Worm (Caenorhabditis elegans) whole organism, L1 larva: ENCODE data around the gene fkh-3.

Experiments used
- C04F5.9 ChIP-seq: sonication (generic microtip); optimal IDR thresholded peaks from 2 replicates; lab custom pipeline; 2016; ENCODE audit warnings: missing genetic modification characterization, missing compliant biosample characterization
- C16A3.4 ChIP-seq: fragments of 150-350 bp; optimal IDR thresholded peaks from 2 replicates; lab custom pipeline; 2014; ENCODE audit warnings: missing biosample characterization, missing genetic modification characterization
- Y116A8C.19 ChIP-seq: sonication (generic microtip); optimal IDR thresholded peaks from 2 replicates; lab custom pipeline; 2016; ENCODE audit warnings: missing compliant biosample characterization, missing genetic modification characterization, borderline replicate concordance
- ceh-8 ChIP-seq: fragments of 200-800 bp; sonication (Bioruptor generic); optimal IDR thresholded peaks from 2 replicates; lab custom pipeline; 2018; ENCODE audit warnings: mild to moderate bottlenecking, missing genetic modification characterization, moderate library complexity, missing compliant biosample characterization
- ceh-82 ChIP-seq, 3 experiments: fragments of 150-350 bp in 1 of 3; sonication (generic microtip) in 2 of 3; optimal IDR thresholded peaks; 2 replicates each; lab custom pipeline; 2014 to 2017; ENCODE audit warnings: missing biosample characterization in 3 of 3, missing genetic modification characterization in 3 of 3
- ceh-88 ChIP-seq: fragments of 200-800 bp; sonication (Bioruptor generic); IDR thresholded peaks from 2 replicates; pipeline ENCODE4 v1.3.6; 2022; ENCODE audit warnings: missing genetic modification characterization, missing compliant biosample characterization
- dpl-1 ChIP-seq, 3 experiments: fragments of 150-350 bp in 2 of 3; sonication (generic microtip) in 1 of 3; optimal IDR thresholded peaks; 2 replicates each; lab custom pipeline; 2014 to 2017; ENCODE audit warnings: missing biosample characterization in 3 of 3, missing genetic modification characterization in 3 of 3, missing genetic modification reagents in 3 of 3
- dsc-1 ChIP-seq: sonication (generic microtip); optimal IDR thresholded peaks from 2 replicates; lab custom pipeline; 2016; ENCODE audit warnings: mild to moderate bottlenecking, missing genetic modification characterization, missing compliant biosample characterization
- efl-1 ChIP-seq, 4 experiments: fragments of 150-350 bp; optimal IDR thresholded peaks in 3 of 4; peaks in 1 of 4; 1 replicate in 1 of 4; 2 replicates in 3 of 4; lab custom pipeline; 2014; ENCODE audit warnings: missing biosample characterization in 2 of 4, missing genetic modification characterization in 2 of 4, missing genetic modification reagents in 2 of 4
- efl-3 ChIP-seq: fragments of 200-800 bp; sonication (Bioruptor generic); optimal IDR thresholded peaks from 2 replicates; lab custom pipeline; 2018; ENCODE audit warnings: mild to moderate bottlenecking, missing genetic modification characterization, missing compliant biosample characterization
- egl-13 ChIP-seq: sonication (generic microtip); optimal IDR thresholded peaks from 2 replicates; lab custom pipeline; 2016; ENCODE audit warnings: missing genotype, missing genetic modification reagents, missing genetic modification characterization, missing compliant biosample characterization
- elt-2 ChIP-seq: sonication (generic microtip); optimal IDR thresholded peaks from 2 replicates; lab custom pipeline; 2016; ENCODE audit warnings: missing genetic modification characterization, mild to moderate bottlenecking, inconsistent platforms, missing compliant biosample characterization, missing genetic modification reagents
- elt-3 ChIP-seq, 6 experiments: fragments of 150-350 bp in 1 of 6; sonication (generic microtip); optimal IDR thresholded peaks; 2 replicates each; lab custom pipeline; 2017 to 2018; ENCODE audit warnings: missing biosample characterization in 6 of 6, missing genetic modification characterization in 6 of 6, inconsistent platforms in 1 of 6
- fkh-10 ChIP-seq: sonication (generic microtip); optimal IDR thresholded peaks from 2 replicates; lab custom pipeline; 2017; ENCODE audit warnings: missing biosample characterization, missing genetic modification reagents, missing genetic modification characterization
- fkh-8 ChIP-seq: sonication (generic microtip); optimal IDR thresholded peaks from 2 replicates; lab custom pipeline; 2016; ENCODE audit warnings: mild to moderate bottlenecking, missing genetic modification characterization, missing compliant biosample characterization
- fos-1 ChIP-seq: fragments of 150-350 bp; optimal IDR thresholded peaks from 2 replicates; lab custom pipeline; 2014; ENCODE audit warnings: missing biosample characterization, missing genetic modification characterization
- grh-1 ChIP-seq: fragments of 200-800 bp; sonication (Bioruptor generic); IDR thresholded peaks from 2 replicates; pipeline ENCODE4 v1.3.6; 2022; ENCODE audit warnings: missing genetic modification reagents, missing genetic modification characterization, missing compliant biosample characterization
- hlh-4 ChIP-seq: sonication (generic microtip); optimal IDR thresholded peaks from 2 replicates; lab custom pipeline; 2016; ENCODE audit warnings: mild to moderate bottlenecking, missing genetic modification characterization, missing compliant biosample characterization
- isw-1 ChIP-seq: fragments of 200-800 bp; sonication (Bioruptor generic); IDR thresholded peaks from 2 replicates; pipeline ENCODE4 v1.3.6; 2022; ENCODE audit warnings: missing genetic modification characterization, missing compliant biosample characterization
- jun-1 ChIP-seq: fragments of 150-350 bp; optimal IDR thresholded peaks from 2 replicates; lab custom pipeline; 2014; ENCODE audit warnings: missing biosample characterization, missing genetic modification reagents, missing genetic modification characterization
- lin-14 ChIP-seq: fragments of 200-800 bp; sonication (Bioruptor generic); optimal IDR thresholded peaks from 2 replicates; lab custom pipeline; 2018; ENCODE audit warnings: mild to moderate bottlenecking, missing genetic modification characterization, moderate library complexity, missing compliant biosample characterization
- lin-15B ChIP-seq: fragments of 150-350 bp; sonication (generic microtip); optimal IDR thresholded peaks from 3 replicates; lab custom pipeline; 2014; ENCODE audit warnings: missing biosample characterization, missing genetic modification characterization
- lsy-2 ChIP-seq, 2 experiments: fragments of 150-350 bp; optimal IDR thresholded peaks; 2 replicates each; lab custom pipeline; 2014; ENCODE audit warnings: missing biosample characterization in 2 of 2, missing genetic modification characterization in 2 of 2
- mdl-1 ChIP-seq, 2 experiments: fragments of 150-350 bp; optimal IDR thresholded peaks; 2 replicates each; lab custom pipeline; 2014 to 2017; ENCODE audit warnings: missing biosample characterization in 2 of 2, missing genetic modification characterization in 2 of 2, inconsistent platforms in 1 of 2
- nhr-76 ChIP-seq: sonication (generic microtip); optimal IDR thresholded peaks from 2 replicates; lab custom pipeline; 2017; ENCODE audit warnings: missing biosample characterization, missing genetic modification characterization
- nhr-84 ChIP-seq: sonication (generic microtip); optimal IDR thresholded peaks from 2 replicates; lab custom pipeline; 2017; ENCODE audit warnings: missing biosample characterization, missing genetic modification characterization
- nhr-85 ChIP-seq: sonication (generic microtip); peaks from one replicate; lab custom pipeline; 2016; ENCODE audit warnings: missing genetic modification characterization, inconsistent platforms, missing compliant biosample characterization
- nhr-90 ChIP-seq: sonication (generic microtip); optimal IDR thresholded peaks from 2 replicates; lab custom pipeline; 2016; ENCODE audit warnings: mild to moderate bottlenecking, missing genetic modification characterization, missing compliant biosample characterization; ENCODE audit not compliant: poor library complexity
- pag-3 ChIP-seq: sonication (generic microtip); optimal IDR thresholded peaks from 2 replicates; lab custom pipeline; 2017; ENCODE audit warnings: missing genetic modification characterization, mild to moderate bottlenecking, missing compliant biosample characterization, antibody characterized with exemption, borderline replicate concordance; ENCODE audit not compliant: insufficient read depth
- rnt-1 ChIP-seq: sonication (generic microtip); optimal IDR thresholded peaks from 2 replicates; lab custom pipeline; 2016; ENCODE audit warnings: mild to moderate bottlenecking, missing genetic modification characterization, moderate library complexity, missing compliant biosample characterization
- snpc-4 ChIP-seq: fragments of 150-350 bp; optimal IDR thresholded peaks from 2 replicates; lab custom pipeline; 2014; ENCODE audit warnings: missing biosample characterization, missing genetic modification characterization
- snu-23 ChIP-seq: sonication (generic microtip); optimal IDR thresholded peaks from 2 replicates; lab custom pipeline; 2016; ENCODE audit warnings: missing genetic modification characterization, missing compliant biosample characterization
- sptf-1 ChIP-seq: fragments of 150-350 bp; optimal IDR thresholded peaks from 2 replicates; lab custom pipeline; 2014; ENCODE audit warnings: missing biosample characterization, missing genetic modification characterization
- swsn-7 ChIP-seq: sonication (generic microtip); optimal IDR thresholded peaks from 2 replicates; lab custom pipeline; 2016; ENCODE audit warnings: missing genetic modification characterization, missing compliant biosample characterization
- tbx-2 ChIP-seq: sonication (generic microtip); optimal IDR thresholded peaks from 2 replicates; lab custom pipeline; 2016; ENCODE audit warnings: missing genetic modification characterization, missing compliant biosample characterization
- unc-130 ChIP-seq: fragments of 150-350 bp; optimal IDR thresholded peaks from 2 replicates; lab custom pipeline; 2017; ENCODE audit warnings: missing biosample characterization, missing genetic modification characterization, inconsistent platforms
- unc-30 ChIP-seq: sonication (generic microtip); optimal IDR thresholded peaks from 2 replicates; lab custom pipeline; 2017; ENCODE audit warnings: missing biosample characterization, missing genetic modification characterization
- unc-86 ChIP-seq: sonication (generic microtip); optimal IDR thresholded peaks from 2 replicates; lab custom pipeline; 2016; ENCODE audit warnings: missing genetic modification characterization, missing compliant biosample characterization
- vab-15 ChIP-seq: sonication (generic microtip); optimal IDR thresholded peaks from 2 replicates; lab custom pipeline; 2017; ENCODE audit warnings: missing genotype, mild to moderate bottlenecking, missing genetic modification characterization, missing compliant biosample characterization
- ztf-11 ChIP-seq, 2 experiments: sonication (generic microtip); optimal IDR thresholded peaks; 2 replicates each; lab custom pipeline; 2016 to 2017; ENCODE audit warnings: missing genetic modification characterization in 2 of 2, missing biosample characterization in 1 of 2, missing compliant biosample characterization in 1 of 2
- ztf-4 ChIP-seq: fragments of 150-350 bp; optimal IDR thresholded peaks from 2 replicates; lab custom pipeline; 2014; ENCODE audit warnings: missing biosample characterization, missing genetic modification characterization

The fkh-3 gene

DNA sequence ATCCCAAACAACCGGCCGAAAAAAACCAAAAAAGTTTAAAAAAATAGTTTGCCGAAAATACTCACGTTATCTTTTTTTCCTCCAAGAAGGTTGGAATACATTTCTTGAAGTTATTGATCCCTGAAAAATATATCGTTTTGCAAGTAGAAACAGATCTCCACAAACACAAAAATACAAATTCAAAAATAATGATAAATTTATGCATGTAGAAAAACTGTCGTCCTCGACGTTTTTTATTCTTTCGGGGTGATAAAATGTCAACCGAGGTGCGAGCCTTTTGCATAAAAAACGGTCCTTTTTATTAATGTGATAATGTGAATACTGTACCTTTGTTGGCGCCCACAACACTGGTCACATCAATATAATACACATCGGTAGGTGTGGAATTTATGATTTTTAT is 40.6 kb upstream of the fkh-3 start, which contains the start of gene F02D10.2:
F02D10.2 (minus strand) TSS at position 101 of the 400 bp plus-strand sequence.
- TF ChIP-seq hlh-4 (tag; lab: Kevin White, UChicago) = no peak
- TF ChIP-seq dsc-1 (tag; lab: Kevin White, UChicago) = no peak
- TF ChIP-seq dpl-1 (GFP tag; optimal IDR thresholded peaks at IDR 0.05; lab: Kevin White, UChicago) = no peak
- no peak for TF ChIP-seq nhr-90 (tag; lab: Kevin White, UChicago)
- TF ChIP-seq ceh-82 (tag; optimal IDR thresholded peaks at IDR 0.05; lab: Kevin White, UChicago) = no peak

DNA sequence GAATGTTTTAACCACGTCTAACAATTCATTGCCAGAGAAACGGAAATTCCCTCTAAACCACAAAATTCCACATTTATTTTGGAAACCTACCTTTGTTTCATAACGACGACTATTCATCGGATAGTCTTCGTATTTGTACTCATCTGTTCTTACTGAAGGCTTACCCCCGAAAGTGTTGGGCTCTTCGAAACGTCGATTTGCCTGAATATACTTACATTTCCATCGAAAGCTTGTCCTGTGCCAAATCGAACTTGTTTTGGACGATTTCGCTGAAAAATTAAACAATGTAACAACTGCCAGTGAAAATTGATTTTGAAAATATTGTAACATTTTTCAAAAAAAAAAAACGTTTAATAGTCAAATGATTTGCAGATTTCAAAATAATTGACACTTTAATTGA is 39.3 kb upstream of the fkh-3 start, which contains the start of gene F02D10.3:
F02D10.3 (minus strand) TSS at position 101 of the 400 bp plus-strand sequence.
- no peak for TF ChIP-seq isw-1
- no peak for TF ChIP-seq rnt-1
- no peak for TF ChIP-seq ceh-82 (tag; optimal IDR thresholded peaks at IDR 0.05; lab: Kevin White, UChicago)
- no peak for TF ChIP-seq hlh-4 (tag; lab: Kevin White, UChicago)
- no peak for TF ChIP-seq lin-14 (GFP tag; lab: Kevin White, UChicago)
- TF ChIP-seq unc-30 = no peak
- no peak for TF ChIP-seq grh-1 (GFP tag; lab: Robert Waterston, UW)
- no peak for TF ChIP-seq ztf-4
- TF ChIP-seq ceh-88 = no peak
- TF ChIP-seq nhr-84 (tag; lab: Kevin White, UChicago) = no peak
- TF ChIP-seq vab-15 (tag; lab: Kevin White, UChicago) = no peak

DNA sequence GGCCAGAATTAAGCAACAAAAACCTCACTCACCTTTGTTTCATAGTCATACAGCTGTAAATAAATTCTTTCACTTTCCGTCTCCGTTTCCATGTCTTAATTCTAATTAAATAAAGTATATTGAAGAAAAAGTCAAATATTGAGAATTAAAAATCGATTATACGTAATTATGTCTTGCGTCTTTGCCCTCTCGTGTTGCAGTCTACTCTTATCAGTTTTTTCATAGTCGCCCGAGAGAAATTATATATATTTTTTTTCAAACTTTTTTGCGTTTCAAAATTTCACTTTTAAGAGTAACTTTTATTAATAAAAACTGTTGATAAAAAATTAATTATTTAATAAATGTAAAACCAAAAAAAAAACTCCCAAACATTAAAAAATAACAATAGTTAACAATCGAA is 33.2 kb upstream of the fkh-3 start, which contains the start of gene flr-1:
flr-1 (minus strand) TSS at position 101 of the 400 bp plus-strand sequence.
- TF ChIP-seq nhr-76 (no peak), sptf-1 (tag; lab: Kevin White, UChicago) (no peak), efl-3 (GFP tag; lab: Kevin White, UChicago) (no peak), ztf-11 (tag; optimal IDR thresholded peaks at IDR 0.05; lab: Kevin White, UChicago) (no peak), pag-3 (tag; lab: Kevin White, UChicago) (no peak), fkh-10 (GFP tag; lab: Kevin White, UChicago) (no peak), C04F5.9 (tag; lab: Kevin White, UChicago) (no peak)

DNA sequence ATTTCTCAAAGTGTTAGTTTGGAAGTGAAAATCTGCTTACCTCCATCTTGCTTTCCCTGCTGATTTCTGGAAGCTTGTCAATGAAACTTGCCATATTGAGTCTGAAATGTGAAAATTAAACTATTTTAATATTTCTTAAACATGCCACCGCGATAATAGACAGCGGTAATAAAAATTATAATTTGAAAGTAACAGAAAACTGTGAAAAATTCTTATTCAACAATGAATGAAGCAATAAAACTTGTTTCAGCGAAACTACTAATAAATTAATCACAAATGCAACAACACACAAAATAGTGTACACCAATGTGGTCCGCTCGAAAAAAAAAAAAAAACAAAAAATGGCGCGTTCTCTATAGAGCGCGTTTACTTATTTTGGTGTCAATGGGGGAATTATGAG is 28.3 kb upstream of the fkh-3 start, which contains the start of gene F02D10.6:
F02D10.6 (minus strand) TSS at position 101 of the 400 bp plus-strand sequence.
- TF ChIP-seq Y116A8C.19 (tag; lab: Kevin White, UChicago) (no peak), ztf-4 (no peak), efl-1 (optimal IDR thresholded peaks at IDR 0.05; lab: Kevin White, UChicago) (no peak), efl-1 (GFP tag; optimal IDR thresholded peaks at IDR 0.05 in 1 of 2; lab: Kevin White, UChicago) (peak in 1 of 2 experiments; percentile 32)

DNA sequence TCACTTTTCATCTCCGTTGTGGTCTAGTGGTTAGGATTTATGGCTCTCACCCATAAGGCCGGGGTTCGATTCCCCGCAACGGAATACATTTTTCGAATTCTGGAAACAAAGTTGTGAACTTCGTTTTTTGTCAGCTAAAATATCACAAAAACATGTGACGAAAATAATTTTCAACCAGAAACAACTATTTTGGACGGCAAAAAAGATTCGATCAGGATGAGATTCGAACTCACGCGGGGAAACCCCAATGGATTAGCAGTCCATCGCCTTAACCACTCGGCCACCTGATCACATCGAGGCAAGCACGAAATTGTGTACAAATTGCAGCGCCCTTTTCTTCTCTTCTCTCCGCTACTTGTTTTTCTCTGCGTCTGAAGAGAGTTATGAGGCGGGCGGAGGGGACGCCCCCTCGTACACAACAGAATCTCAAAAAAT is 25.4 kb upstream of the fkh-3 start:
- TF ChIP-seq grh-1 (GFP tag; lab: Robert Waterston, UW) = peak; percentile 56
- peak in 3 of 6 experiments; percentile 18 to 35 (median 31) for TF ChIP-seq elt-3 (tag; optimal IDR thresholded peaks at IDR 0.05; lab: Kevin White, UChicago)
- peak; percentile 18 to 24 for TF ChIP-seq efl-1 (optimal IDR thresholded peaks at IDR 0.05; lab: Kevin White, UChicago)
- TF ChIP-seq efl-1 (GFP tag; optimal IDR thresholded peaks at IDR 0.05 in 1 of 2; lab: Kevin White, UChicago) = peak in 1 of 2 experiments; percentile 87
- peak; percentile 51 for TF ChIP-seq egl-13 (tag; lab: Kevin White, UChicago)
- TF ChIP-seq swsn-7 (tag; lab: Kevin White, UChicago) = peak; percentile 60
- TF ChIP-seq dpl-1 (GFP tag; optimal IDR thresholded peaks at IDR 0.05; lab: Kevin White, UChicago) = peak in 1 of 3 experiments; percentile 10
- TF ChIP-seq unc-130 (tag; lab: Kevin White, UChicago) = peak; percentile 48
- TF ChIP-seq elt-2 (tag; lab: Kevin White, UChicago) = peak; percentile 32
- peak; percentile 84 for TF ChIP-seq dsc-1 (tag; lab: Kevin White, UChicago)
- peak; percentile 48 for TF ChIP-seq ceh-8 (GFP tag; lab: Kevin White, UChicago)
- TF ChIP-seq lsy-2 (tag; optimal IDR thresholded peaks at IDR 0.05; lab: Kevin White, UChicago) = peak; percentile 26 to 42
- TF ChIP-seq lin-14 (GFP tag; lab: Kevin White, UChicago) = peak; percentile 72
- TF ChIP-seq C16A3.4 (tag; lab: Kevin White, UChicago) = peak; percentile 34
- peak; percentile 43 to 44 (median 44) for TF ChIP-seq ceh-82 (tag; optimal IDR thresholded peaks at IDR 0.05; lab: Kevin White, UChicago)
- peak; percentile 13 for TF ChIP-seq snpc-4 (tag; lab: Kevin White, UChicago)
- peak; percentile 50 for TF ChIP-seq fos-1 (tag; lab: Kevin White, UChicago)
- peak; percentile 83 for TF ChIP-seq snu-23 (GFP tag; lab: Kevin White, UChicago)
- peak; percentile 7 for TF ChIP-seq lin-15B
- TF ChIP-seq nhr-85 = peak; percentile 79
- TF ChIP-seq ztf-11 (tag; optimal IDR thresholded peaks at IDR 0.05; lab: Kevin White, UChicago) = peak in 1 of 2 experiments; percentile 39
- peak in 1 of 2 experiments; percentile 56 for TF ChIP-seq mdl-1 (tag; optimal IDR thresholded peaks at IDR 0.05; lab: Kevin White, UChicago)
- peak; percentile 31; the same call in 1 of the 2 replicates for TF ChIP-seq ceh-88
- TF ChIP-seq fkh-8 (tag; lab: Kevin White, UChicago) = peak; percentile 56
- peak; percentile 54 for TF ChIP-seq tbx-2 (tag; lab: Kevin White, UChicago)
- peak; percentile 75 for TF ChIP-seq nhr-90 (tag; lab: Kevin White, UChicago)
- peak; percentile 55 for TF ChIP-seq jun-1 (tag; lab: Kevin White, UChicago)
- peak; percentile 38 for TF ChIP-seq unc-86 (tag; lab: Kevin White, UChicago)
